Fruit fly (Drosophila melanogaster) whole organism, embryonic: ENCODE data around the gene TyrRII.
A peak's percentile ranks its signal among the peaks of the same experiment; 100 is the strongest.

Experiments used
- CG10431 ChIP-seq: fragments of 200-800 bp; sonication (Bioruptor generic); optimal IDR thresholded peaks from 3 replicates; lab custom pipeline; 2018; ENCODE audit warnings: missing biosample characterization, mild to moderate bottlenecking, missing genetic modification characterization
- CG10979 ChIP-seq: fragments of 200-800 bp; sonication (Bioruptor generic); optimal IDR thresholded peaks from 2 replicates; lab custom pipeline; 2018; ENCODE audit warnings: missing biosample characterization, mild to moderate bottlenecking, missing genetic modification characterization, moderate library complexity
- CG15514 ChIP-seq: fragments of 200-800 bp; sonication (Bioruptor generic); optimal IDR thresholded peaks from 3 replicates; lab custom pipeline; 2017; ENCODE audit warnings: missing biosample characterization, missing genetic modification characterization, mild to moderate bottlenecking, moderate library complexity, missing genetic modification reagents
- CG15696 ChIP-seq: fragments of 200-800 bp; sonication (Bioruptor generic); optimal IDR thresholded peaks from 2 replicates; lab custom pipeline; 2019; ENCODE audit warnings: missing biosample characterization, mild to moderate bottlenecking, missing genetic modification characterization, moderate library complexity
- CG18011 ChIP-seq: fragments of 200-800 bp; sonication (Bioruptor generic); optimal IDR thresholded peaks from 2 replicates; lab custom pipeline; 2017; ENCODE audit warnings: missing biosample characterization, missing genetic modification characterization, mild to moderate bottlenecking, moderate library complexity, missing genotype
- CG31365 ChIP-seq: fragments of 200-800 bp; sonication (Bioruptor generic); optimal IDR thresholded peaks from 2 replicates; lab custom pipeline; 2018; ENCODE audit warnings: missing biosample characterization, mild to moderate bottlenecking, missing genetic modification characterization
- CG4282 ChIP-seq: fragments of 200-800 bp; sonication (Bioruptor generic); optimal IDR thresholded peaks from 2 replicates; lab custom pipeline; 2016; ENCODE audit warnings: missing biosample characterization, missing genetic modification characterization
- CG4707 ChIP-seq: fragments of 200-800 bp; sonication (Bioruptor generic); optimal IDR thresholded peaks from 2 replicates; lab custom pipeline; 2018; ENCODE audit warnings: missing biosample characterization, mild to moderate bottlenecking, missing genetic modification characterization, moderate library complexity
- CG4854 ChIP-seq: fragments of 200-800 bp; sonication (Bioruptor generic); optimal IDR thresholded peaks from 2 replicates; lab custom pipeline; 2016; ENCODE audit warnings: missing biosample characterization, missing genetic modification characterization, inconsistent platforms
- CG7556 ChIP-seq: fragments of 200-800 bp; sonication (Bioruptor generic); optimal IDR thresholded peaks from 2 replicates; lab custom pipeline; 2017; ENCODE audit warnings: missing biosample characterization, mild to moderate bottlenecking, missing genetic modification characterization
- CG8765 ChIP-seq: fragments of 200-800 bp; sonication (Bioruptor generic); IDR thresholded peaks from 2 replicates; pipeline ENCODE4 v1.3.6; 2022; ENCODE audit warnings: missing biosample characterization, missing genetic modification characterization
- CG9437 ChIP-seq: fragments of 200-800 bp; sonication (Bioruptor generic); optimal IDR thresholded peaks from 2 replicates; lab custom pipeline; 2018; ENCODE audit warnings: missing biosample characterization, mild to moderate bottlenecking, missing genetic modification characterization
- CG9797 ChIP-seq: fragments of 200-800 bp; sonication (Bioruptor generic); optimal IDR thresholded peaks from 3 replicates; lab custom pipeline; 2018; ENCODE audit warnings: missing biosample characterization, mild to moderate bottlenecking, missing genetic modification characterization
- D ChIP-seq, 2 experiments: fragments of 200-800 bp in 1 of 2; fragments of >200 bp in 1 of 2; sonication (Bioruptor generic) in 1 of 2; optimal IDR thresholded peaks; 2 replicates in 1 of 2; 3 replicates in 1 of 2; lab custom pipeline; 2017; ENCODE audit warnings: mild to moderate bottlenecking in 1 of 2, missing biosample characterization in 1 of 2, missing genetic modification characterization in 1 of 2, missing genetic modification reagents in 1 of 2
- Fer2 ChIP-seq: fragments of 200-800 bp; sonication (Bioruptor generic); optimal IDR thresholded peaks from 2 replicates; lab custom pipeline; 2018; ENCODE audit warnings: missing biosample characterization, mild to moderate bottlenecking, missing genetic modification characterization, moderate library complexity
- Fer3 ChIP-seq: fragments of 200-800 bp; sonication (Bioruptor generic); optimal IDR thresholded peaks from 2 replicates; lab custom pipeline; 2018; ENCODE audit warnings: missing biosample characterization, mild to moderate bottlenecking, missing genetic modification characterization, moderate library complexity
- HLH4C ChIP-seq: fragments of 200-800 bp; sonication (Bioruptor generic); IDR thresholded peaks from 3 replicates; pipeline ENCODE4 v1.3.6; 2022; ENCODE audit warnings: missing biosample characterization, missing genetic modification characterization; ENCODE audit not compliant: partially characterized antibody
- Hey ChIP-seq: fragments of 200-800 bp; sonication (Bioruptor generic); optimal IDR thresholded peaks from 3 replicates; lab custom pipeline; 2018; ENCODE audit warnings: missing biosample characterization, mild to moderate bottlenecking, missing genetic modification characterization
- HmgD ChIP-seq: fragments of 200-800 bp; sonication (Bioruptor generic); optimal IDR thresholded peaks from 3 replicates; lab custom pipeline; 2016; ENCODE audit warnings: missing biosample characterization, missing genetic modification characterization
- Hmx ChIP-seq: fragments of 200-800 bp; sonication (Bioruptor generic); optimal IDR thresholded peaks from 2 replicates; lab custom pipeline; 2016; ENCODE audit warnings: missing biosample characterization, missing genetic modification characterization
- Kr ChIP-seq: fragments of 200-800 bp; sonication (Bioruptor generic); optimal IDR thresholded peaks from 2 replicates; lab custom pipeline; 2017; ENCODE audit warnings: missing biosample characterization, mild to moderate bottlenecking, missing genetic modification characterization
- NK7.1 ChIP-seq: fragments of 200-800 bp; sonication (Bioruptor generic); optimal IDR thresholded peaks from 3 replicates; lab custom pipeline; 2016; ENCODE audit warnings: missing biosample characterization, missing genetic modification characterization
- Pdp1 ChIP-seq, 2 experiments: fragments of 200-800 bp; sonication (Bioruptor generic); optimal IDR thresholded peaks; 3 replicates each; lab custom pipeline; 2016; ENCODE audit warnings: missing biosample characterization in 2 of 2, missing genetic modification characterization in 2 of 2, mild to moderate bottlenecking in 1 of 2, moderate library complexity in 1 of 2
- Scr ChIP-seq: fragments of 200-800 bp; sonication (Bioruptor generic); IDR thresholded peaks from 2 replicates; pipeline ENCODE4 v1.3.6; 2022; ENCODE audit warnings: missing biosample characterization, missing genetic modification characterization; ENCODE audit not compliant: partially characterized antibody
- Sox102F ChIP-seq: fragments of 200-800 bp; sonication (Bioruptor generic); optimal IDR thresholded peaks from 2 replicates; lab custom pipeline; 2018; ENCODE audit warnings: missing biosample characterization, mild to moderate bottlenecking, missing genetic modification characterization, moderate library complexity
- Sry-β ChIP-seq: fragments of 200-800 bp; sonication (Bioruptor generic); optimal IDR thresholded peaks from 2 replicates; lab custom pipeline; 2018; ENCODE audit warnings: missing biosample characterization, mild to moderate bottlenecking, missing genetic modification characterization, moderate library complexity
- Stat92E ChIP-seq, 3 experiments: fragments of >200 bp in 2 of 3; fragments of 200-800 bp in 1 of 3; sonication (Bioruptor generic) in 1 of 3; optimal IDR thresholded peaks; 2 replicates each; lab custom pipeline; 2017 to 2019; ENCODE audit warnings: missing biosample characterization in 3 of 3, missing genetic modification characterization in 3 of 3, mild to moderate bottlenecking in 1 of 3, moderate library complexity in 1 of 3
- ab ChIP-seq: fragments of 200-800 bp; sonication (Bioruptor generic); optimal IDR thresholded peaks from 2 replicates; lab custom pipeline; 2016; ENCODE audit warnings: missing biosample characterization, missing genetic modification characterization
- br ChIP-seq: fragments of >200 bp; optimal IDR thresholded peaks from 2 replicates; lab custom pipeline; 2017
- cas ChIP-seq: fragments of 200-800 bp; sonication (Bioruptor generic); IDR thresholded peaks from 2 replicates; pipeline ENCODE4 v1.3.6; 2022; ENCODE audit warnings: missing biosample characterization, missing genetic modification characterization
- caup ChIP-seq: fragments of 200-800 bp; sonication (Bioruptor generic); optimal IDR thresholded peaks from 3 replicates; lab custom pipeline; 2017; ENCODE audit warnings: missing biosample characterization, mild to moderate bottlenecking, missing genetic modification characterization, moderate library complexity; ENCODE audit not compliant: severe bottlenecking
- crc ChIP-seq: fragments of 200-800 bp; sonication (Bioruptor generic); optimal IDR thresholded peaks from 2 replicates; lab custom pipeline; 2016; ENCODE audit warnings: missing biosample characterization, missing genetic modification characterization
- dm ChIP-seq: fragments of 200-800 bp; sonication (Bioruptor generic); optimal IDR thresholded peaks from 3 replicates; lab custom pipeline; 2016; ENCODE audit warnings: missing biosample characterization, missing genetic modification characterization
- dysf ChIP-seq: fragments of 200-800 bp; sonication (Bioruptor generic); IDR thresholded peaks from 3 replicates; pipeline ENCODE4 v1.3.6; 2022; ENCODE audit warnings: missing biosample characterization, missing genetic modification characterization
- ewg ChIP-seq: fragments of 200-800 bp; sonication (Bioruptor generic); optimal IDR thresholded peaks from 3 replicates; lab custom pipeline; 2017; ENCODE audit warnings: mild to moderate bottlenecking, missing biosample characterization, missing genetic modification reagents, missing genetic modification characterization
- fd102C ChIP-seq: fragments of 200-800 bp; sonication (Bioruptor generic); optimal IDR thresholded peaks from 2 replicates; lab custom pipeline; 2018; ENCODE audit warnings: missing biosample characterization, mild to moderate bottlenecking, missing genetic modification characterization, moderate library complexity
- gem ChIP-seq: fragments of 200-800 bp; sonication (Bioruptor generic); optimal IDR thresholded peaks from 2 replicates; lab custom pipeline; 2019; ENCODE audit warnings: missing biosample characterization, mild to moderate bottlenecking, missing genetic modification characterization, moderate library complexity
- ham ChIP-seq: fragments of 200-800 bp; sonication (Bioruptor generic); IDR thresholded peaks from 2 replicates; pipeline ENCODE4 v1.3.6; 2022; ENCODE audit warnings: missing biosample characterization, missing genetic modification characterization
- hb ChIP-seq: fragments of 200-800 bp; sonication (Bioruptor generic); IDR thresholded peaks from 3 replicates; pipeline ENCODE4 v1.3.6; 2022; ENCODE audit warnings: missing biosample characterization, missing genetic modification characterization; ENCODE audit not compliant: partially characterized antibody
- hbn ChIP-seq: fragments of 200-800 bp; sonication (Bioruptor generic); IDR thresholded peaks from 2 replicates; pipeline ENCODE4 v1.3.6; 2022; ENCODE audit warnings: missing biosample characterization, missing genetic modification characterization; ENCODE audit not compliant: partially characterized antibody
- her ChIP-seq: fragments of 200-800 bp; sonication (Bioruptor generic); optimal IDR thresholded peaks from 2 replicates; lab custom pipeline; 2016; ENCODE audit warnings: missing biosample characterization, missing genetic modification characterization
- nau ChIP-seq: fragments of 200-800 bp; sonication (Bioruptor generic); optimal IDR thresholded peaks from 3 replicates; lab custom pipeline; 2017; ENCODE audit warnings: missing biosample characterization, mild to moderate bottlenecking, missing genetic modification characterization, missing genetic modification reagents
- odd ChIP-seq: fragments of 200-800 bp; sonication (Bioruptor generic); optimal IDR thresholded peaks from 2 replicates; lab custom pipeline; 2017; ENCODE audit warnings: missing biosample characterization, mild to moderate bottlenecking, missing genetic modification characterization
- onecut ChIP-seq: fragments of 200-800 bp; sonication (Bioruptor generic); IDR thresholded peaks from 2 replicates; pipeline ENCODE4 v1.3.6; 2022; ENCODE audit warnings: missing biosample characterization, missing genetic modification characterization
- repo ChIP-seq: fragments of 200-800 bp; sonication (Bioruptor generic); optimal IDR thresholded peaks from 2 replicates; lab custom pipeline; 2016; ENCODE audit warnings: missing biosample characterization, missing genetic modification characterization
- tx ChIP-seq: fragments of 200-800 bp; sonication (Bioruptor generic); optimal IDR thresholded peaks from 2 replicates; lab custom pipeline; 2016; ENCODE audit warnings: missing biosample characterization, missing genetic modification characterization
- vnd ChIP-seq: fragments of 200-800 bp; sonication (Bioruptor generic); IDR thresholded peaks from 3 replicates; pipeline ENCODE4 v1.3.6; 2022; ENCODE audit warnings: missing biosample characterization, missing genetic modification characterization; ENCODE audit not compliant: partially characterized antibody
- zen2 ChIP-seq: fragments of 200-800 bp; sonication (Bioruptor generic); IDR thresholded peaks from 3 replicates; pipeline ENCODE4 v1.3.6; 2022; ENCODE audit warnings: missing biosample characterization, missing genetic modification characterization; ENCODE audit not compliant: partially characterized antibody
- zfh2 ChIP-seq: fragments of 200-800 bp; sonication (Bioruptor generic); optimal IDR thresholded peaks from 2 replicates; lab custom pipeline; 2016; ENCODE audit warnings: missing biosample characterization, missing genetic modification characterization

TyrRII gene

DNA sequence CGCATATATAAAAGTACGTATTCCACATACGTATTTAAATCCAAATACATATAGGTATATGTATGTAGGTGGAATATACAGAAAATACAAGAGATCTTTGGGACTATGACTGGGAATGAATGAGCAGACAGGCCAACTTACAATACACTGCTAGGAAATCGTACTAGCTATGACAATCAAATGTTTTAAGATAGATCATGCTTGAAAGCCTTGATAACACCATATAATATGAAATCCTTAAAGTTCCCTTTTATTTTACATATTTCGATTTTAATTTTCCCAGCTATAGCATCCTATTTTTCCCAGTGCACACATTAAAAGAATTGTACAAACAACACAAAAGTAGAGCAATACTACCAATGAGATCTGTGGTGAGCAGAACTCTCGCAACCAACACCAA lies 45.0 kb downstream of the TyrRII start (continued):
- TF ChIP-seq gem (tag; lab: Kevin White, UChicago) (peak; percentile 90), onecut (GFP tag; lab: Robert Waterston, UW) (peak; percentile 57), tx (GFP tag; lab: Kevin White, UChicago) (peak; percentile 33), CG10431 (GFP tag; lab: Kevin White, UChicago) (peak; percentile 8), odd (GFP tag; lab: Kevin White, UChicago) (peak; percentile 35), CG4854 (GFP tag; lab: Kevin White, UChicago) (no peak), ab (GFP tag; lab: Kevin White, UChicago) (no peak), CG4707 (GFP tag; lab: Kevin White, UChicago) (peak; percentile 47), Sry-β (GFP tag; lab: Kevin White, UChicago) (no peak), Fer3 (peak; percentile 73), cas (GFP tag; lab: Robert Waterston, UW) (peak; percentile 57; the same call in 1 of the 2 replicates), CG15514 (GFP tag; lab: Kevin White, UChicago) (peak; percentile 36), CG31365 (tag; lab: Kevin White, UChicago) (peak; percentile 59), CG10979 (tag; lab: Kevin White, UChicago) (peak; percentile 78), HmgD (GFP tag; lab: Kevin White, UChicago) (peak; percentile 9), Fer2 (tag; lab: Kevin White, UChicago) (peak; percentile 87), Hey (no peak), Scr (no peak), dm (GFP tag; lab: Kevin White, UChicago) (peak; percentile 9), NK7.1 (peak; percentile 80), hb (GFP tag; lab: Robert Waterston, UW) (no peak), ewg (GFP tag; lab: Kevin White, UChicago) (peak; percentile 52), nau (peak; percentile 54), CG9797 (GFP tag; lab: Kevin White, UChicago) (no peak), Pdp1 (GFP tag; optimal IDR thresholded peaks at IDR 0.05; lab: Kevin White, UChicago) (peak; percentile 81 to 83), CG8765 (GFP tag; lab: Robert Waterston, UW) (no peak), HLH4C (GFP tag; lab: Robert Waterston, UW) (no peak), zfh2 (GFP tag; lab: Kevin White, UChicago) (peak; percentile 73), her (GFP tag; lab: Kevin White, UChicago) (peak; percentile 69), D (optimal IDR thresholded peaks at IDR 0.05; lab: Kevin White, UChicago) (no peak), D (GFP tag; optimal IDR thresholded peaks at IDR 0.05; lab: Kevin White, UChicago) (peak; percentile 59), vnd (GFP tag; lab: Robert Waterston, UW) (no peak), dysf (peak; percentile 93), CG9437 (GFP tag; lab: Kevin White, UChicago) (peak; percentile 23), zen2 (GFP tag; lab: Robert Waterston, UW) (no peak), caup (GFP tag; lab: Kevin White, UChicago) (peak; percentile 55), fd102C (GFP tag; lab: Kevin White, UChicago) (no peak), Hmx (GFP tag; lab: Kevin White, UChicago) (peak; percentile 45), Kr (GFP tag; lab: Kevin White, UChicago) (no peak), CG4282 (no peak), ham (GFP tag; lab: Robert Waterston, UW) (peak; percentile 70; the same call in 1 of the 2 replicates), Stat92E (GFP tag; optimal IDR thresholded peaks at IDR 0.05; lab: Kevin White, UChicago) (no peak), crc (GFP tag; lab: Kevin White, UChicago) (peak; percentile 59), br (lab: Kevin White, UChicago) (no peak), hbn (GFP tag; lab: Robert Waterston, UW) (no peak), CG18011 (GFP tag; lab: Kevin White, UChicago) (peak; percentile 8), CG7556 (GFP tag; lab: Kevin White, UChicago) (peak; percentile 77), repo (GFP tag; lab: Kevin White, UChicago) (peak; percentile 52), CG15696 (tag; lab: Kevin White, UChicago) (peak; percentile 43), Sox102F (peak; percentile 83)
